Worm (Caenorhabditis elegans) whole organism, mixed stage, embryonic: ENCODE measurements around the gene F32A11.1.

Experiments
- M03D4.4 ChIP-seq: sonication (generic microtip); optimal IDR thresholded peaks from 2 replicates; lab custom pipeline; 2017; ENCODE audit warnings: mild to moderate bottlenecking, missing genetic modification characterization, missing compliant biosample characterization
- bed-3 ChIP-seq: fragments of 200-800 bp; sonication (Bioruptor generic); optimal IDR thresholded peaks from 3 replicates; lab custom pipeline; 2018; ENCODE audit warnings: mild to moderate bottlenecking, missing genetic modification characterization, moderate library complexity, missing compliant biosample characterization
- blmp-1 ChIP-seq: fragments of 150-350 bp; optimal IDR thresholded peaks from 2 replicates; lab custom pipeline; 2014; ENCODE audit warnings: missing biosample characterization, missing genetic modification characterization
- ceh-39 ChIP-seq: fragments of 150-350 bp; optimal IDR thresholded peaks from 2 replicates; lab custom pipeline; 2014; ENCODE audit warnings: missing biosample characterization, missing genetic modification characterization
- ceh-43 ChIP-seq: fragments of 200-800 bp; sonication (Bioruptor generic); optimal IDR thresholded peaks from 2 replicates; lab custom pipeline; 2018; ENCODE audit warnings: mild to moderate bottlenecking, missing genetic modification characterization, moderate library complexity, missing compliant biosample characterization
- ceh-83 ChIP-seq: fragments of 200-800 bp; sonication (Bioruptor generic); optimal IDR thresholded peaks from 2 replicates; lab custom pipeline; 2018; ENCODE audit warnings: mild to moderate bottlenecking, missing genetic modification characterization, missing compliant biosample characterization
- ces-1 ChIP-seq: fragments of 150-350 bp; optimal IDR thresholded peaks from 2 replicates; lab custom pipeline; 2014; ENCODE audit warnings: missing biosample characterization, missing genetic modification reagents, missing genetic modification characterization
- cnd-1 ChIP-seq: fragments of 200-800 bp; sonication (Bioruptor generic); optimal IDR thresholded peaks from 2 replicates; lab custom pipeline; 2018; ENCODE audit warnings: mild to moderate bottlenecking, missing genetic modification characterization, missing compliant biosample characterization
- drap-1 ChIP-seq: fragments of 200-800 bp; sonication (Bioruptor generic); optimal IDR thresholded peaks from 3 replicates; lab custom pipeline; 2018; ENCODE audit warnings: mild to moderate bottlenecking, missing genetic modification characterization, missing compliant biosample characterization
- elt-1 ChIP-seq: sonication (generic microtip); optimal IDR thresholded peaks from 2 replicates; lab custom pipeline; 2017; ENCODE audit warnings: missing genetic modification characterization, mild to moderate bottlenecking, missing compliant biosample characterization, antibody characterized with exemption, moderate library complexity, borderline replicate concordance; ENCODE audit not compliant: insufficient read depth
- elt-3 ChIP-seq: fragments of 150-350 bp; optimal IDR thresholded peaks from 2 replicates; lab custom pipeline; 2014; ENCODE audit warnings: missing biosample characterization, missing genetic modification characterization
- flh-1 ChIP-seq: fragments of 200-800 bp; sonication (Bioruptor generic); optimal IDR thresholded peaks from 2 replicates; lab custom pipeline; 2018; ENCODE audit warnings: mild to moderate bottlenecking, missing genetic modification characterization, moderate library complexity, missing compliant biosample characterization
- ham-2 ChIP-seq: fragments of 200-800 bp; sonication (Bioruptor generic); optimal IDR thresholded peaks from 2 replicates; lab custom pipeline; 2018; ENCODE audit warnings: mild to moderate bottlenecking, missing genetic modification characterization, missing compliant biosample characterization
- lin-32 ChIP-seq: fragments of 200-800 bp; sonication (Bioruptor generic); optimal IDR thresholded peaks from 2 replicates; lab custom pipeline; 2018; ENCODE audit warnings: mild to moderate bottlenecking, missing genetic modification characterization, missing compliant biosample characterization
- lsy-2 ChIP-seq: fragments of 150-350 bp; optimal IDR thresholded peaks from 2 replicates; lab custom pipeline; 2014; ENCODE audit warnings: missing biosample characterization, missing genetic modification characterization
- mab-5 ChIP-seq: fragments of 150-350 bp; optimal IDR thresholded peaks from 2 replicates; lab custom pipeline; 2014; ENCODE audit warnings: missing biosample characterization, missing genetic modification characterization
- mep-1 ChIP-seq: fragments of 150-350 bp; optimal IDR thresholded peaks from 2 replicates; lab custom pipeline; 2017; ENCODE audit warnings: missing biosample characterization, missing genetic modification reagents, missing genetic modification characterization, inconsistent platforms
- mls-2 ChIP-seq: sonication (generic microtip); optimal IDR thresholded peaks from 2 replicates; lab custom pipeline; 2016; ENCODE audit warnings: mild to moderate bottlenecking, missing genetic modification characterization, moderate library complexity, missing compliant biosample characterization
- nhr-12 ChIP-seq: fragments of 150-350 bp; optimal IDR thresholded peaks from 2 replicates; lab custom pipeline; 2014; ENCODE audit warnings: missing biosample characterization, missing genetic modification characterization
- nhr-2 ChIP-seq: fragments of 150-350 bp; optimal IDR thresholded peaks from 2 replicates; lab custom pipeline; 2014; ENCODE audit warnings: missing biosample characterization, missing genetic modification characterization
- nhr-237 ChIP-seq: fragments of 150-350 bp; optimal IDR thresholded peaks from 2 replicates; lab custom pipeline; 2014; ENCODE audit warnings: missing biosample characterization, missing genetic modification characterization
- nhr-28 ChIP-seq: fragments of 150-350 bp; optimal IDR thresholded peaks from 2 replicates; lab custom pipeline; 2014; ENCODE audit warnings: missing biosample characterization, missing genetic modification characterization
- nhr-76 ChIP-seq: sonication (generic microtip); optimal IDR thresholded peaks from 2 replicates; lab custom pipeline; 2017; ENCODE audit warnings: missing biosample characterization, missing genetic modification characterization
- pha-4 ChIP-seq: fragments of 150-350 bp; optimal IDR thresholded peaks from 2 replicates; lab custom pipeline; 2018; ENCODE audit warnings: missing biosample characterization, missing genetic modification reagents, missing genetic modification characterization
- sem-2 ChIP-seq: fragments of 200-800 bp; sonication (Bioruptor generic); optimal IDR thresholded peaks from 2 replicates; lab custom pipeline; 2018; ENCODE audit warnings: mild to moderate bottlenecking, missing genetic modification characterization, missing compliant biosample characterization
- snpc-4 ChIP-seq: fragments of 150-350 bp; optimal IDR thresholded peaks from 2 replicates; lab custom pipeline; 2014; ENCODE audit warnings: missing biosample characterization, missing genetic modification characterization
- sptf-1 ChIP-seq: sonication (generic microtip); optimal IDR thresholded peaks from 2 replicates; lab custom pipeline; 2017; ENCODE audit warnings: mild to moderate bottlenecking, missing genetic modification characterization, moderate library complexity, missing compliant biosample characterization
- tbx-8 ChIP-seq: fragments of 200-800 bp; sonication (Bioruptor generic); optimal IDR thresholded peaks from 2 replicates; lab custom pipeline; 2018; ENCODE audit warnings: mild to moderate bottlenecking, missing genetic modification characterization, moderate library complexity, missing compliant biosample characterization
- unc-120 ChIP-seq: sonication (generic microtip); optimal IDR thresholded peaks from 2 replicates; lab custom pipeline; 2017; ENCODE audit warnings: missing genetic modification characterization, missing compliant biosample characterization; ENCODE audit not compliant: poor library complexity, severe bottlenecking
- unc-62 ChIP-seq: fragments of 150-350 bp; optimal IDR thresholded peaks from 2 replicates; lab custom pipeline; 2014; ENCODE audit warnings: missing biosample characterization, missing genetic modification reagents, missing genetic modification characterization
- zip-8 ChIP-seq: fragments of 150-350 bp; optimal IDR thresholded peaks from 2 replicates; lab custom pipeline; 2014; ENCODE audit warnings: missing biosample characterization, missing genetic modification characterization
- ztf-11 ChIP-seq: fragments of 150-350 bp; optimal IDR thresholded peaks from 2 replicates; lab custom pipeline; 2014; ENCODE audit warnings: missing biosample characterization, missing genetic modification characterization

F32A11.1 gene

ce11 chrII:13142372-13142771, 14.8 kb upstream of the F32A11.1 start:
- TF ChIP-seq flh-1 (GFP tag; lab: Kevin White, UChicago) (no peak), ceh-39 (tag; lab: Kevin White, UChicago) (no peak), mab-5 (tag; lab: Kevin White, UChicago) (no peak), ztf-11 (no peak), M03D4.4 (tag; lab: Kevin White, UChicago) (no peak), pha-4 (tag; lab: Kevin White, UChicago) (no peak), unc-120 (no peak), blmp-1 (tag; lab: Kevin White, UChicago) (no peak), sptf-1 (no peak), mls-2 (tag; lab: Kevin White, UChicago) (no peak), ham-2 (GFP tag; lab: Kevin White, UChicago) (no peak), cnd-1 (no peak), ceh-43 (GFP tag; lab: Kevin White, UChicago) (no peak), nhr-28 (no peak), tbx-8 (GFP tag; lab: Kevin White, UChicago) (no peak), ceh-83 (GFP tag; lab: Kevin White, UChicago) (no peak), bed-3 (GFP tag; lab: Kevin White, UChicago) (no peak)

ce11 chrII:13145204-13145603, 11.9 kb upstream of the F32A11.1 start, which contains the start of gene mltn-1:
mltn-1 (minus strand) TSS chrII:13145225.
- TF ChIP-seq drap-1 (GFP tag; lab: Kevin White, UChicago) (no peak), cnd-1 (no peak), M03D4.4 (tag; lab: Kevin White, UChicago) (no peak), ztf-11 (no peak), unc-120 (no peak), ham-2 (GFP tag; lab: Kevin White, UChicago) (no peak), nhr-76 (no peak), flh-1 (GFP tag; lab: Kevin White, UChicago) (no peak), lsy-2 (tag; lab: Kevin White, UChicago) (no peak), ceh-83 (GFP tag; lab: Kevin White, UChicago) (no peak), nhr-2 (tag; lab: Kevin White, UChicago) (no peak)

- TF ChIP-seq ham-2 (GFP tag; lab: Kevin White, UChicago) (no peak), nhr-12 (tag; lab: Kevin White, UChicago) (no peak), M03D4.4 (tag; lab: Kevin White, UChicago) (no peak), zip-8 (tag; lab: Kevin White, UChicago) (no peak), ceh-43 (GFP tag; lab: Kevin White, UChicago) (no peak), elt-1 (no peak), snpc-4 (tag; lab: Kevin White, UChicago) (no peak), drap-1 (GFP tag; lab: Kevin White, UChicago) (no peak), unc-62 (no peak), flh-1 (GFP tag; lab: Kevin White, UChicago) (no peak), nhr-28 (no peak), nhr-76 (no peak), nhr-237 (tag; lab: Kevin White, UChicago) (no peak), lin-32 (GFP tag; lab: Kevin White, UChicago) (no peak), mls-2 (tag; lab: Kevin White, UChicago) (no peak)
These were observed 8.9 kb upstream of the F32A11.1 start for ce11 chrII:13148247-13148646.

ce11 chrII:13149965-13150364, 7.2 kb upstream of the F32A11.1 start:
- no peak for TF ChIP-seq mep-1 (tag; lab: Kevin White, UChicago)
- TF ChIP-seq flh-1 (GFP tag; lab: Kevin White, UChicago): no peak
- TF ChIP-seq lin-32 (GFP tag; lab: Kevin White, UChicago): no peak
- TF ChIP-seq elt-3 (tag; lab: Kevin White, UChicago): no peak

- TF ChIP-seq flh-1 (GFP tag; lab: Kevin White, UChicago) (no peak), ceh-83 (GFP tag; lab: Kevin White, UChicago) (no peak), lin-32 (GFP tag; lab: Kevin White, UChicago) (no peak), nhr-28 (no peak), tbx-8 (GFP tag; lab: Kevin White, UChicago) (no peak), ces-1 (GFP tag; lab: Kevin White, UChicago) (no peak), sem-2 (GFP tag; lab: Kevin White, UChicago) (no peak), elt-1 (no peak), nhr-12 (tag; lab: Kevin White, UChicago) (no peak), nhr-2 (tag; lab: Kevin White, UChicago) (no peak), zip-8 (tag; lab: Kevin White, UChicago) (no peak), mab-5 (tag; lab: Kevin White, UChicago) (no peak), ceh-43 (GFP tag; lab: Kevin White, UChicago) (no peak), sptf-1 (no peak), unc-120 (no peak), cnd-1 (no peak), blmp-1 (tag; lab: Kevin White, UChicago) (no peak), ceh-39 (tag; lab: Kevin White, UChicago) (no peak)
These were observed 4.7 kb upstream of the F32A11.1 start for ce11 chrII:13152409-13152808.
